Worm (Caenorhabditis elegans) whole organism, young adult: ENCODE results near the gene let-19.

ENCODE experiments used
- B0035.1 ChIP-seq: sonication (generic microtip); optimal IDR thresholded peaks from 2 replicates; lab custom pipeline; 2016; ENCODE audit warnings: missing genetic modification characterization, mild to moderate bottlenecking, missing compliant biosample characterization, missing genotype, missing genetic modification reagents
- D2030.7 ChIP-seq: fragments of 200-800 bp; sonication (Bioruptor generic); IDR thresholded peaks from 2 replicates; pipeline ENCODE4 v1.3.6; 2022; ENCODE audit warnings: missing genetic modification reagents, missing genetic modification characterization, missing compliant biosample characterization
- F52B5.7 ChIP-seq: sonication (generic microtip); optimal IDR thresholded peaks from 2 replicates; lab custom pipeline; 2016; ENCODE audit warnings: mild to moderate bottlenecking, missing genetic modification characterization, missing compliant biosample characterization
- K12H6.12 ChIP-seq: fragments of 200-800 bp; sonication (Bioruptor generic); optimal IDR thresholded peaks from 2 replicates; lab custom pipeline; 2018; ENCODE audit warnings: mild to moderate bottlenecking, missing genetic modification characterization, missing compliant biosample characterization
- T26A5.8 ChIP-seq: sonication (generic microtip); optimal IDR thresholded peaks from 2 replicates; lab custom pipeline; 2016; ENCODE audit warnings: missing genetic modification characterization, missing compliant biosample characterization
- Y53F4B.3 ChIP-seq: fragments of 200-800 bp; sonication (Bioruptor generic); IDR thresholded peaks from 2 replicates; pipeline ENCODE4 v1.3.6; 2022; ENCODE audit warnings: missing genetic modification reagents, missing genetic modification characterization, missing compliant biosample characterization
- aptf-2 ChIP-seq: fragments of 200-800 bp; sonication (Bioruptor generic); conservative IDR thresholded peaks from 2 replicates; pipeline ENCODE4 v1.3.6; 2022; ENCODE audit warnings: missing genetic modification reagents, missing genetic modification characterization, missing compliant biosample characterization
- aptf-3 ChIP-seq: fragments of 200-800 bp; sonication (Bioruptor generic); IDR thresholded peaks from 2 replicates; pipeline ENCODE4 v1.3.6; 2022; ENCODE audit warnings: missing genetic modification characterization, missing compliant biosample characterization
- attf-5 ChIP-seq: fragments of 200-800 bp; sonication (Bioruptor generic); optimal IDR thresholded peaks from 2 replicates; lab custom pipeline; 2018; ENCODE audit warnings: mild to moderate bottlenecking, missing genetic modification characterization, missing compliant biosample characterization
- attf-6 ChIP-seq: fragments of 200-800 bp; sonication (Bioruptor generic); IDR thresholded peaks from 2 replicates; pipeline ENCODE4 v1.3.6; 2022; ENCODE audit warnings: missing genetic modification reagents, missing genetic modification characterization, missing compliant biosample characterization
- bed-2 ChIP-seq: fragments of 200-800 bp; sonication (Bioruptor generic); IDR thresholded peaks from 2 replicates; pipeline ENCODE4 v1.3.6; 2022; ENCODE audit warnings: missing genetic modification reagents, missing genetic modification characterization, missing compliant biosample characterization
- cebp-1 ChIP-seq, 2 experiments: fragments of 200-800 bp in 1 of 2; sonication (Bioruptor generic) in 1 of 2; sonication (generic microtip) in 1 of 2; IDR thresholded peaks in 1 of 2; optimal IDR thresholded peaks in 1 of 2; 2 replicates each; pipeline versions ENCODE4 v1.3.6 to Lab custom; 2017 to 2022; ENCODE audit warnings: missing compliant biosample characterization in 2 of 2, missing genetic modification characterization in 2 of 2, mild to moderate bottlenecking in 1 of 2, missing genetic modification reagents in 1 of 2, moderate library complexity in 1 of 2
- ceh-100 ChIP-seq: fragments of 200-800 bp; sonication (Bioruptor generic); IDR thresholded peaks from 2 replicates; pipeline ENCODE4 v1.3.6; 2022; ENCODE audit warnings: missing genetic modification reagents, missing genetic modification characterization, missing compliant biosample characterization
- ceh-91 ChIP-seq: fragments of 200-800 bp; sonication (Bioruptor generic); IDR thresholded peaks from 2 replicates; pipeline ENCODE4 v1.3.6; 2022; ENCODE audit warnings: missing genetic modification reagents, missing genetic modification characterization, missing compliant biosample characterization
- efl-1 ChIP-seq: fragments of 150-350 bp; optimal IDR thresholded peaks from 2 replicates; lab custom pipeline; 2014; ENCODE audit warnings: missing biosample characterization, missing genetic modification reagents, missing genetic modification characterization
- egrh-3 ChIP-seq: fragments of 200-800 bp; sonication (Bioruptor generic); IDR thresholded peaks from 2 replicates; pipeline ENCODE4 v1.3.6; 2022; ENCODE audit warnings: missing genetic modification reagents, missing genetic modification characterization, missing compliant biosample characterization
- ets-4 ChIP-seq: fragments of 200-800 bp; sonication (Bioruptor generic); optimal IDR thresholded peaks from 2 replicates; lab custom pipeline; 2018; ENCODE audit warnings: mild to moderate bottlenecking, missing genetic modification characterization, missing compliant biosample characterization
- fkh-3 ChIP-seq: sonication (generic microtip); optimal IDR thresholded peaks from 2 replicates; lab custom pipeline; 2016; ENCODE audit warnings: mild to moderate bottlenecking, missing genetic modification characterization, missing compliant biosample characterization
- gei-17 ChIP-seq: fragments of 200-800 bp; sonication (Bioruptor generic); optimal IDR thresholded peaks from 2 replicates; lab custom pipeline; 2018; ENCODE audit warnings: mild to moderate bottlenecking, missing genetic modification characterization, missing compliant biosample characterization
- hmg-1.2 ChIP-seq: fragments of 200-800 bp; sonication (Bioruptor generic); IDR thresholded peaks from 2 replicates; pipeline ENCODE4 v1.3.6; 2022; ENCODE audit warnings: missing genetic modification reagents, missing genetic modification characterization, missing compliant biosample characterization
- let-607 ChIP-seq, 2 experiments: fragments of 200-800 bp in 1 of 2; sonication (Bioruptor generic) in 1 of 2; sonication (generic microtip) in 1 of 2; optimal IDR thresholded peaks; 2 replicates each; lab custom pipeline; 2016 to 2018; ENCODE audit warnings: mild to moderate bottlenecking in 2 of 2, missing compliant biosample characterization in 2 of 2, missing genetic modification characterization in 2 of 2, moderate library complexity in 2 of 2, missing genotype in 1 of 2
- lin-35 ChIP-seq, 3 experiments: fragments of 150-350 bp in 2 of 3; sonication (generic microtip) in 1 of 3; optimal IDR thresholded peaks; 2 replicates each; lab custom pipeline; 2014 to 2018; ENCODE audit warnings: missing biosample characterization in 3 of 3, missing genetic modification characterization in 3 of 3, missing genetic modification reagents in 3 of 3
- lin-40 ChIP-seq: sonication (generic microtip); optimal IDR thresholded peaks from 2 replicates; lab custom pipeline; 2016; ENCODE audit warnings: missing genetic modification characterization, mild to moderate bottlenecking, missing compliant biosample characterization, missing genotype, missing genetic modification reagents
- lsy-27 ChIP-seq: sonication (generic microtip); optimal IDR thresholded peaks from 2 replicates; lab custom pipeline; 2017; ENCODE audit warnings: missing genetic modification characterization, mild to moderate bottlenecking, missing compliant biosample characterization, antibody characterized with exemption, missing genotype, borderline replicate concordance; ENCODE audit not compliant: insufficient read depth
- pha-4 ChIP-seq: fragments of 150-350 bp; sonication (generic microtip); optimal IDR thresholded peaks from 2 replicates; lab custom pipeline; 2014; ENCODE audit warnings: missing biosample characterization, missing genetic modification reagents, missing genetic modification characterization
- repo-1 ChIP-seq: sonication (generic microtip); optimal IDR thresholded peaks from 2 replicates; lab custom pipeline; 2017; ENCODE audit warnings: mild to moderate bottlenecking, missing genetic modification characterization, missing compliant biosample characterization
- rpc-1 ChIP-seq, 2 experiments: fragments of 150-350 bp in 1 of 2; sonication (generic microtip) in 1 of 2; optimal IDR thresholded peaks; 2 replicates each; lab custom pipeline; 2014 to 2018; ENCODE audit warnings: missing biosample characterization in 1 of 2, missing genetic modification characterization in 1 of 2, missing genetic modification reagents in 1 of 2, missing genotype in 1 of 2
- sea-2 ChIP-seq: fragments of 200-800 bp; sonication (Bioruptor generic); IDR thresholded peaks from 2 replicates; pipeline ENCODE4 v1.3.6; 2022; ENCODE audit warnings: missing genetic modification characterization, missing compliant biosample characterization
- somi-1 ChIP-seq: fragments of 200-800 bp; sonication (Bioruptor generic); optimal IDR thresholded peaks from 2 replicates; lab custom pipeline; 2018; ENCODE audit warnings: mild to moderate bottlenecking, missing genetic modification characterization, missing compliant biosample characterization
- tbp1 ChIP-seq: fragments of 200-800 bp; sonication (Bioruptor generic); optimal IDR thresholded peaks from 2 replicates; lab custom pipeline; 2018; ENCODE audit warnings: mild to moderate bottlenecking, missing genetic modification characterization, missing compliant biosample characterization
- unc-62 ChIP-seq: fragments of 150-350 bp; optimal IDR thresholded peaks from 2 replicates; lab custom pipeline; 2014; ENCODE audit warnings: missing biosample characterization, missing genetic modification reagents, missing genetic modification characterization
- zfh-2 ChIP-seq: fragments of 200-800 bp; sonication (Bioruptor generic); conservative IDR thresholded peaks from 2 replicates; pipeline ENCODE4 v1.3.6; 2022; ENCODE audit warnings: missing genetic modification reagents, missing genetic modification characterization, missing compliant biosample characterization
- ztf-18 ChIP-seq: sonication (generic microtip); optimal IDR thresholded peaks from 2 replicates; lab custom pipeline; 2016; ENCODE audit warnings: missing genotype, mild to moderate bottlenecking, missing genetic modification characterization, missing compliant biosample characterization
- ztf-28 ChIP-seq: fragments of 200-800 bp; sonication (Bioruptor generic); IDR thresholded peaks from 2 replicates; pipeline ENCODE4 v1.3.6; 2022; ENCODE audit warnings: missing genetic modification reagents, missing genetic modification characterization, missing compliant biosample characterization
- ztf-6 ChIP-seq: fragments of 200-800 bp; sonication (Bioruptor generic); IDR thresholded peaks from 2 replicates; pipeline ENCODE4 v1.3.6; 2022; ENCODE audit warnings: missing genetic modification reagents, missing genetic modification characterization, missing compliant biosample characterization

let-19 gene

ce11 chrII:8730281-8730680, 40.5 kb upstream of the let-19 start:
- TF ChIP-seq lin-40 (no peak), attf-5 (GFP tag; lab: Kevin White, UChicago) (no peak), Y53F4B.3 (GFP tag; lab: Robert Waterston, UW) (no peak), attf-6 (no peak)

DNA sequence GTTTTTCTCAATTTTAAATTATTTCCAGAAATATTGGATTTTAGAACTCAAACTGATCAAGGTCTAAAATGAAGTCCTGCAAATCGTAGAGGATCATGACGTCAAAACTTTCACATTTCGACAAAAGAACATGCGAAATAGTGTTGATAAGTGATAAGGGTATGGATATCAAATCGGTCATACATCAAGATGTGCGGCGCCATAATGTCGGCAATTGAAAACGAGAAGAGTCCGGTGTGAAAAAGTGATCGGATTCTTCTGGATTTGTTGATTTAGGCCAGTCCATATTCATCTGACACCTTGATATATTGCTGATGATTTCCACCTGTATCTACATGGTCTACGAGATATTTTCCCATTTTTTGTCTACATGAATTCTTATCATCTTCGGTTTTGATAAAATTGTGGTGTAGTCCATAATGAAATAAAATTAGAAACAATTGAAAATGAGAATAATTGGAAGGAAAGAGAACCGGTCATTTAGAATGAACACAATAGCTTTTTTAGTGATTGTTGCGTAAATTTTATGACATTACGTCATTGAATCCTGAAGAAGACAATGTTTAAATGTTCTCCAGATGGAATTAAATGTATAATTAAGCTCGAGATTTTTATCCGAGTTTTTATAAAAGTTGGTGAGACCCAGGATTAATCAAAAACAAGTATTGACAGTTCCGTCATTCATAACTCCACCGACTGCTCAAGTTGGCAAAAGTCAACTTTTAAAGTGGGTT, 39.6 kb upstream of the let-19 start:
- no peak for TF ChIP-seq fkh-3 (tag; lab: Kevin White, UChicago)
- no peak for TF ChIP-seq T26A5.8 (tag; lab: Kevin White, UChicago)
- TF ChIP-seq ztf-6, result no peak
- TF ChIP-seq efl-1 (GFP tag; lab: Kevin White, UChicago), result no peak
- TF ChIP-seq ceh-100 (GFP tag; lab: Robert Waterston, UW), result no peak

DNA sequence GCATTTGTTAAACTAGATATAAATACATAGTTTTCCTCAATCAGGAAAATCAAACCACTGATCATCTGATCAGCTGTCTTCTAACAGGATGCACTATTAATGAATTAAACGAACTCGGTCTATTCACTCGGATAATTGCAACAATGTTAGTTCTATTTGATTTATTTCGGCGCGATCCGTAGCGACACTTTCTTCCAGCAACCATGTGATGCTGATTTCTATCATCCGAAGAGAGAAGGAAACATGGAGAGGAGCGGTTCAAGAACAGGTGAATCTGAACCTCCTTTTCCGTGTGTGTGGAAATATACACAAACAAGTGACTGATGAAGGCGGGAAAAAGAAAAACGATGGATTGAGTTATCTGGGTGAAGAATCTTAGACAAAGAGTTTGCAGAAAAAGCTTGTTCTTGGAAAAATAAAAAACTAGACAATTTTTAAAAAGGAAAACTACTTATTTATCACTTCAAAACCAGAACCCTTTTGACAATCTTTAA, 39.0 kb upstream of the let-19 start:
- TF ChIP-seq K12H6.12 (tag; lab: Kevin White, UChicago), result no peak
- TF ChIP-seq F52B5.7, result no peak
- TF ChIP-seq aptf-2 (GFP tag; lab: Robert Waterston, UW), result no peak
- no peak for TF ChIP-seq lin-35 (GFP tag; optimal IDR thresholded peaks at IDR 0.05; lab: Kevin White, UChicago)
- no peak for TF ChIP-seq lsy-27 (tag; lab: Kevin White, UChicago)
- TF ChIP-seq zfh-2 (GFP tag; lab: Robert Waterston, UW), result no peak
- TF ChIP-seq cebp-1 (GFP tag; IDR thresholded peaks at IDR 0.05; lab: Robert Waterston, UW), result no peak
- TF ChIP-seq cebp-1 (tag; optimal IDR thresholded peaks at IDR 0.05; lab: Kevin White, UChicago), result no peak
- TF ChIP-seq ztf-18 (tag; lab: Kevin White, UChicago), result no peak
- TF ChIP-seq tbp1 (GFP tag; lab: Kevin White, UChicago), result no peak
- TF ChIP-seq ztf-28 (GFP tag; lab: Robert Waterston, UW), result no peak
- no peak for TF ChIP-seq ceh-91 (GFP tag; lab: Robert Waterston, UW)
- no peak for TF ChIP-seq ets-4 (GFP tag; lab: Kevin White, UChicago)
- no peak for TF ChIP-seq gei-17 (GFP tag; lab: Kevin White, UChicago)
- no peak for TF ChIP-seq repo-1 (tag; lab: Kevin White, UChicago)
- no peak for TF ChIP-seq hmg-1.2 (GFP tag; lab: Robert Waterston, UW)
- TF ChIP-seq pha-4 (tag; lab: Kevin White, UChicago), result no peak
- no peak for TF ChIP-seq D2030.7 (GFP tag; lab: Robert Waterston, UW)

DNA sequence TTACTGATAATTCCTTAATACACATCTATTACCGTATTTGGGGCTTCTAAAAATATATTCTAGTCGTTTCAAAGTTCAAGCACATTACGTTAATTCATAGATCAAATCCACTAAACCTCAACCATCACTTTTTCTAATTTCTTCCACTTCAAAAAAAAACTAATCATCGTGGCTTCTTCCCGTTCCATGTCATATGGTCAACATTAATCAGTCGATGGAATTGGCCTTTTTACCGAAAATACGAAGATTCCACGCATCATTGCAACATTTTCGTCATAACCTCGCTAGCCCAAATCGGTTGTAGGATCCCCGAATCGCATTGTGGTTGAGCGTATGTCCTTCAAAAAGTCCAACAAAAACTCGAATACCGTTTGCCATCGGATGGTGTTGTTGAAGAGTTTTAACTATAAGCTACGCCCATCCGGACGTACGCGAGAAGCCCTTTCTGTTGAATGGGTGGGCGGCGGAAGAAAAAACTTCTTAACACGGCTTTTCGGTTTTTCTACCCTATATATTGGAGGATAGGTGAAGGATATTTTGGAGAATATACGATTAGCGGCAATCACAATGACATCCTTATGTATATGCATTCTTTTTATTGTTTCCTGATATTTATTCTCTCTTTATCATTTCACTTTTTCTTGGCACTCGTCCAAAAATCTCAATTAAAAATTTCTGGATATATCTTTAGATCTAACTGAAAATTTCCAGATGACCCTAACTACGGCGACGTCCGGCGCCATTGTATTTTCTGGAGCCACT, 38.3 kb upstream of the let-19 start, which contains the start of gene rol-6:
Gene rol-6 (plus strand): TSS at position 712 of the 762 bp plus-strand sequence.
- TF ChIP-seq K12H6.12 (tag; lab: Kevin White, UChicago), result no peak
- no peak for TF ChIP-seq ets-4 (GFP tag; lab: Kevin White, UChicago)

ce11 chrII:8733627-8734026, 37.1 kb upstream of the let-19 start:
- no peak for TF ChIP-seq let-607 (tag; optimal IDR thresholded peaks at IDR 0.05; lab: Kevin White, UChicago)
- peak; percentile 68; the same call in 1 of the 2 replicates for TF ChIP-seq egrh-3 (GFP tag; lab: Robert Waterston, UW)
- no peak for TF ChIP-seq rpc-1 (optimal IDR thresholded peaks at IDR 0.05; lab: Kevin White, UChicago)
- no peak for TF ChIP-seq rpc-1 (tag; optimal IDR thresholded peaks at IDR 0.05; lab: Kevin White, UChicago)
- TF ChIP-seq bed-2 (GFP tag; lab: Robert Waterston, UW), result no peak
- TF ChIP-seq unc-62, result no peak
- TF ChIP-seq zfh-2 (GFP tag; lab: Robert Waterston, UW), result peak; percentile 87
- no peak for TF ChIP-seq aptf-3 (GFP tag; lab: Robert Waterston, UW)
- no peak for TF ChIP-seq B0035.1 (tag; lab: Kevin White, UChicago)
- no peak for TF ChIP-seq sea-2 (GFP tag; lab: Robert Waterston, UW)
- TF ChIP-seq ztf-18 (tag; lab: Kevin White, UChicago), result no peak
- no peak for TF ChIP-seq somi-1 (GFP tag; lab: Kevin White, UChicago)
